Fruit fly (Drosophila melanogaster) whole organism, prepupa: ENCODE measurements around the gene ddbt.

Experiments used
- CG16779 ChIP-seq: fragments of 200-800 bp; sonication (Bioruptor generic); optimal IDR thresholded peaks from 3 replicates; lab custom pipeline; 2017; ENCODE audit warnings: missing biosample characterization, mild to moderate bottlenecking, missing genetic modification characterization
- CG8319 ChIP-seq: fragments of 200-800 bp; sonication (Bioruptor generic); optimal IDR thresholded peaks from 3 replicates; lab custom pipeline; 2016; ENCODE audit warnings: missing biosample characterization, missing genetic modification characterization
- Ets96B ChIP-seq: fragments of 200-800 bp; optimal IDR thresholded peaks from 2 replicates; lab custom pipeline; 2019; ENCODE audit warnings: missing biosample characterization, mild to moderate bottlenecking, missing genetic modification characterization, moderate library complexity
- Smox ChIP-seq: fragments of 200-800 bp; sonication (Bioruptor generic); optimal IDR thresholded peaks from 3 replicates; lab custom pipeline; 2016; ENCODE audit warnings: missing biosample characterization, missing genetic modification characterization
- eg ChIP-seq: fragments of 200-800 bp; sonication (Bioruptor generic); IDR thresholded peaks from 3 replicates; pipeline ENCODE4 v1.3.6; 2022; ENCODE audit warnings: missing biosample characterization, missing genetic modification characterization
- salr ChIP-seq, 2 experiments: fragments of 200-800 bp; sonication (Bioruptor generic); optimal IDR thresholded peaks; 3 replicates each; lab custom pipeline; 2016 to 2018; ENCODE audit warnings: missing biosample characterization in 2 of 2, missing genetic modification characterization in 2 of 2, mild to moderate bottlenecking in 1 of 2

DNA sequence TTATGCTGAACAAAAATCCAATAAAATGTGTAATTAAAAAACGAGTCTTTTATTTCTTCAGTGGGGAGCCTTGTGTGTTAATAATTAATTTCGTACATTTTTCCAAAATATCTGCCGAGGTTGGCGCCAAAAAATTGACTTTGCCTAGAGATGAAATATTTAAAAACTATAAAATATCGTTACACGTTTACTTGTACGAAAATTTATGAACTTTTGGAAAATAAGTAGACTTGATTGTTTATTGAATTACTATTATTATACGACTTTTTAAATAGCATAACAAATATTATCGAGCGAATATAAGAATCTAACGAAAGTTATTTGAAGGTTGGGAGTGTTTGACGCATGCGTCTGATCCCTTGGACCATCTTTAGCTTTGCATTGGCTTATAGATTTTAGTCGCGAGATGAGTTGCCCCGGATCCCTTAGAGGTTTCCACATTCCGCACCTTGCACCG lies 39.2 kb downstream of the ddbt start, which contains the start of gene CG1231:
- TF ChIP-seq Smox (GFP tag; lab: Kevin White, UChicago) (no peak), CG8319 (no peak), eg (no peak), salr (GFP tag; optimal IDR thresholded peaks at IDR 0.05; lab: Kevin White, UChicago) (no peak), CG16779 (no peak), Ets96B (tag; lab: Kevin White, UChicago) (no peak)
